Fruit fly (Drosophila melanogaster): Measurements from ENCODE around the gene CG17600.
A peak's percentile ranks its signal among the peaks of the same experiment; 100 is the strongest.

The CG17600 gene

dm6 chrX:22480612-22481011 lies 34.4 kb upstream of the CG17600 start:
- TF ChIP-seq Pif1A (GFP tag; optimal IDR thresholded peaks at IDR 0.05) (no peak), CG10348 (GFP tag; IDR thresholded peaks at IDR 0.05) (no peak)

dm6 chrX:22481131-22481530 lies 33.9 kb upstream of the CG17600 start:
- no peak for TF ChIP-seq CG15710 (tag; optimal IDR thresholded peaks at IDR 0.05)
- TF ChIP-seq CG8159 (tag; optimal IDR thresholded peaks at IDR 0.05), result no peak
- no peak for TF ChIP-seq CG10348 (GFP tag; IDR thresholded peaks at IDR 0.05)
- TF ChIP-seq CG14655 (GFP tag; optimal IDR thresholded peaks at IDR 0.05), result peak; percentile 35
- TF ChIP-seq Snoo (tag; optimal IDR thresholded peaks at IDR 0.05), result no peak
- TF ChIP-seq CG32121 (GFP tag; IDR thresholded peaks at IDR 0.05), result 0 out of 2 replicates have a peak, but pooled peaks have one; percentile 18
- no peak for TF ChIP-seq CG9948 (tag; optimal IDR thresholded peaks at IDR 0.05)
- no peak for TF ChIP-seq CG13204 (GFP tag; optimal IDR thresholded peaks at IDR 0.05)
- TF ChIP-seq Pif1B (GFP tag; optimal IDR thresholded peaks at IDR 0.05), result no peak
- TF ChIP-seq CG12605 (GFP tag; IDR thresholded peaks at IDR 0.05), result peak; percentile 47
- no peak for TF ChIP-seq Ets98B (GFP tag; IDR thresholded peaks at IDR 0.05)
- TF ChIP-seq CG4496 (GFP tag; IDR thresholded peaks at IDR 0.05), result peak; percentile 38; the same call in 1 of the 3 replicates
- TF ChIP-seq CG17806 (tag; optimal IDR thresholded peaks at IDR 0.05), result no peak
- no peak for TF ChIP-seq rn (GFP tag; IDR thresholded peaks at IDR 0.05)
- 0 out of 3 replicates have a peak, but pooled peaks have one; percentile 9 for TF ChIP-seq fd96Ca (GFP tag; IDR thresholded peaks at IDR 0.05)
- TF ChIP-seq gl (tag; optimal IDR thresholded peaks at IDR 0.05), result peak; percentile 9
- TF ChIP-seq D1 (tag; optimal IDR thresholded peaks at IDR 0.05), result no peak
- peak; percentile 5 for TF ChIP-seq Pif1A (GFP tag; optimal IDR thresholded peaks at IDR 0.05)
- no peak for TF ChIP-seq EcR (GFP tag; optimal IDR thresholded peaks at IDR 0.05)
- TF ChIP-seq CG34367 (tag; optimal IDR thresholded peaks at IDR 0.05), result no peak
- no peak for TF ChIP-seq CG8301 (tag; optimal IDR thresholded peaks at IDR 0.05)

- TF ChIP-seq CG13204 (GFP tag; optimal IDR thresholded peaks at IDR 0.05), result no peak
- TF ChIP-seq CG4496 (GFP tag; IDR thresholded peaks at IDR 0.05), result no peak
- TF ChIP-seq Pif1A (GFP tag; optimal IDR thresholded peaks at IDR 0.05), result no peak
- TF ChIP-seq CG14655 (GFP tag; optimal IDR thresholded peaks at IDR 0.05), result no peak
These were observed 33.0 kb upstream of the CG17600 start, which contains the start of the genes Cp110 and CG12576 for dm6 chrX:22481860-22482544. Cp110 (plus strand) TSS chrX:22482082. CG12576 (minus strand) TSS chrX:22482357.

- TF ChIP-seq CG12605 (GFP tag; IDR thresholded peaks at IDR 0.05), result no peak
- TF ChIP-seq CG34367 (tag; optimal IDR thresholded peaks at IDR 0.05), result no peak
- TF ChIP-seq CG13204 (GFP tag; optimal IDR thresholded peaks at IDR 0.05), result no peak
- no peak for TF ChIP-seq gl (tag; optimal IDR thresholded peaks at IDR 0.05)
- no peak for TF ChIP-seq Snoo (tag; optimal IDR thresholded peaks at IDR 0.05)
- no peak for TF ChIP-seq EcR (GFP tag; optimal IDR thresholded peaks at IDR 0.05)
- TF ChIP-seq D1 (tag; optimal IDR thresholded peaks at IDR 0.05), result no peak
- TF ChIP-seq CG8301 (tag; optimal IDR thresholded peaks at IDR 0.05), result no peak
- no peak for TF ChIP-seq rn (GFP tag; IDR thresholded peaks at IDR 0.05)
- TF ChIP-seq Ets98B (GFP tag; IDR thresholded peaks at IDR 0.05), result no peak
- no peak for TF ChIP-seq fd96Ca (GFP tag; IDR thresholded peaks at IDR 0.05)
- TF ChIP-seq CG8159 (tag; optimal IDR thresholded peaks at IDR 0.05), result no peak
- TF ChIP-seq Pif1A (GFP tag; optimal IDR thresholded peaks at IDR 0.05), result no peak
- no peak for TF ChIP-seq Pif1B (GFP tag; optimal IDR thresholded peaks at IDR 0.05)
- no peak for TF ChIP-seq CG14655 (GFP tag; optimal IDR thresholded peaks at IDR 0.05)
These were observed 28.5 kb upstream of the CG17600 start for dm6 chrX:22486487-22486886.

dm6 chrX:22486919-22487634 lies 27.9 kb upstream of the CG17600 start:
- no peak for TF ChIP-seq rn (GFP tag; IDR thresholded peaks at IDR 0.05)
- no peak for TF ChIP-seq fd96Ca (GFP tag; IDR thresholded peaks at IDR 0.05)
- TF ChIP-seq gl (tag; optimal IDR thresholded peaks at IDR 0.05), result no peak
- TF ChIP-seq Ets98B (GFP tag; IDR thresholded peaks at IDR 0.05), result no peak
- no peak for TF ChIP-seq CG8159 (tag; optimal IDR thresholded peaks at IDR 0.05)
- no peak for TF ChIP-seq CG4496 (GFP tag; IDR thresholded peaks at IDR 0.05)
- TF ChIP-seq CG12605 (GFP tag; IDR thresholded peaks at IDR 0.05), result no peak
- TF ChIP-seq CG14655 (GFP tag; optimal IDR thresholded peaks at IDR 0.05), result no peak
- no peak for TF ChIP-seq CG13204 (GFP tag; optimal IDR thresholded peaks at IDR 0.05)
- no peak for TF ChIP-seq EcR (GFP tag; optimal IDR thresholded peaks at IDR 0.05)
- TF ChIP-seq CG8301 (tag; optimal IDR thresholded peaks at IDR 0.05), result no peak
- no peak for TF ChIP-seq D1 (tag; optimal IDR thresholded peaks at IDR 0.05)
- no peak for TF ChIP-seq CG17806 (tag; optimal IDR thresholded peaks at IDR 0.05)
- TF ChIP-seq Pif1B (GFP tag; optimal IDR thresholded peaks at IDR 0.05), result no peak

All from whole organism, pupa.